Worm (Caenorhabditis elegans): ENCODE results near the gene fbxb-35.

Gene fbxb-35

ce11 chrII:2094924-2095650 lies 43.6 kb downstream of the fbxb-35 start, which contains the start of gene T16A1.2:
Gene T16A1.2 (plus strand): TSS chrII:2095600.
- no peak for TF ChIP-seq F49E8.2 (tag; optimal IDR thresholded peaks at IDR 0.05; ENCODE audit: insufficient read depth)

DNA sequence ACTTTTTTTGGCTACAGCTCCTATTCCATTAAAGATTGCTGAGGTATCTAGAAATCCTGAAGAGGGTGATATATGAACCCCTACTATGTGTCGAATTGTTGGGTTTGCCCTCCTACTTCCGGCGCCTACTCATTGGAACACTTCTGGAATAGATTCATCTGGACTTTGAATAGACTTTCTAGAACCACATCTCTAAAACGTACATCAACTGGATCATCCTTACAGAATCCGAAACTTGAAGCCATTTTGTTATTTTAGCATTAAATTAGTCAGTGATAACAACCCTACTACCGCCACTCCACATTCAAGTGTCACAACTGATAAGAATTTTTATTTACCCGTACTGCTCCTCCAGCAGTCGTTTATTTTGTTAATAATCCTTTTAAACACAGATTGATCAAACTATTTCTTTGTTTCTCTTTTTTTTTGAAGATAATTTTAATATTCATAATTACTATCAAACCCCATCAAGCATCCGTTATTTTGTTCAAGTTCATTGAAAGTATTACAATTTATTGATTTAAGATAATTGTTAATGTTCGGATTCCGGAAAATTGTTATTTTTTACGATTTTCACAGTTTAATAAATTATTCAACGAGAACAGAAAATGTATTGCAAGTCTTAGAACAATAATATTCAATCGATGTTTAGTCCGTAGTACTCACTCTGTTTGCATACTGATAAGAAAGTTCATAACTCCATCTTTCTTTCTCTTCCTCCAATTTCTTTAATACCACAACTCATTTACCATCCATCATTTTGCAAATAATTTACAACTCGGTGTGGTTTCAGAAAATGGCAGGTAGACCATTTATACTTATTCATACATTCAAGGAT lies 47.9 kb downstream of the fbxb-35 start, which contains the start of gene math-42:
Gene math-42, plus strand, starts transcription at position 788 of the 838 bp plus-strand sequence.
- TF ChIP-seq akir-1 (GFP tag; optimal IDR thresholded peaks at IDR 0.05): no peak
- TF ChIP-seq nhr-80 (tag; optimal IDR thresholded peaks at IDR 0.05): peak; percentile 27
